Worm (Caenorhabditis elegans): ENCODE measurements around the gene K05F1.9.

- TF ChIP-seq hlh-6 (tag; optimal IDR thresholded peaks at IDR 0.05) (no peak), F13H6.1 (tag; optimal IDR thresholded peaks at IDR 0.05) (no peak), hlh-13 (GFP tag; optimal IDR thresholded peaks at IDR 0.05) (no peak), Y22D7AL.16 (tag; optimal IDR thresholded peaks at IDR 0.05) (no peak), unc-55 (GFP tag; optimal IDR thresholded peaks at IDR 0.05) (no peak), nhr-11 (tag; optimal IDR thresholded peaks at IDR 0.05) (no peak), pax-1 (tag; optimal IDR thresholded peaks at IDR 0.05) (no peak), pha-2 (tag; optimal IDR thresholded peaks at IDR 0.05) (no peak), T23F11.4 (GFP tag; optimal IDR thresholded peaks at IDR 0.05) (no peak), elt-2 (tag; optimal IDR thresholded peaks at IDR 0.05) (no peak), tbx-2 (tag; optimal IDR thresholded peaks at IDR 0.05) (no peak), nfya-1 (tag; optimal IDR thresholded peaks at IDR 0.05) (no peak), ama-1 (optimal IDR thresholded peaks at IDR 0.05) (no peak), pag-3 (tag; optimal IDR thresholded peaks at IDR 0.05; ENCODE audit: borderline replicate concordance) (no peak)
Measured at ce11 chrII:5792490-5792889, 8.5 kb downstream of the K05F1.9 start, which contains the start of gene K05F1.14.

All from whole organism, late embryonic.